Worm (Caenorhabditis elegans) whole organism, L1 larva: ENCODE results near the gene cra-1.

Experiments
- C04F5.9 ChIP-seq: sonication (generic microtip); optimal IDR thresholded peaks from 2 replicates; lab custom pipeline; 2016; ENCODE audit warnings: missing genetic modification characterization, missing compliant biosample characterization
- C16A3.4 ChIP-seq: fragments of 150-350 bp; optimal IDR thresholded peaks from 2 replicates; lab custom pipeline; 2014; ENCODE audit warnings: missing biosample characterization, missing genetic modification characterization
- C34B4.2 ChIP-seq: sonication (generic microtip); optimal IDR thresholded peaks from 2 replicates; lab custom pipeline; 2017; ENCODE audit warnings: mild to moderate bottlenecking, missing genetic modification characterization, missing compliant biosample characterization
- F16B12.6 ChIP-seq: fragments of 150-350 bp; optimal IDR thresholded peaks from 2 replicates; lab custom pipeline; 2014; ENCODE audit warnings: missing biosample characterization, missing genetic modification characterization
- Y116A8C.19 ChIP-seq: sonication (generic microtip); optimal IDR thresholded peaks from 2 replicates; lab custom pipeline; 2016; ENCODE audit warnings: missing compliant biosample characterization, missing genetic modification characterization, borderline replicate concordance
- aha-1 ChIP-seq: fragments of 150-350 bp; optimal IDR thresholded peaks from 2 replicates; lab custom pipeline; 2014; ENCODE audit warnings: missing biosample characterization, missing genetic modification characterization
- alr-1 ChIP-seq: fragments of 200-800 bp; sonication (Bioruptor generic); optimal IDR thresholded peaks from 2 replicates; lab custom pipeline; 2018; ENCODE audit warnings: borderline replicate concordance, mild to moderate bottlenecking, missing genetic modification characterization, missing compliant biosample characterization
- aly-2 ChIP-seq: fragments of 150-350 bp; optimal IDR thresholded peaks from 2 replicates; lab custom pipeline; 2014; ENCODE audit warnings: missing biosample characterization, missing genetic modification characterization
- ama-1 ChIP-seq: fragments of 150-350 bp; optimal IDR thresholded peaks from 2 replicates; lab custom pipeline; 2014
- blmp-1 ChIP-seq: fragments of 150-350 bp; optimal IDR thresholded peaks from 2 replicates; lab custom pipeline; 2014; ENCODE audit warnings: missing biosample characterization, missing genetic modification characterization
- ceh-8 ChIP-seq: fragments of 200-800 bp; sonication (Bioruptor generic); optimal IDR thresholded peaks from 2 replicates; lab custom pipeline; 2018; ENCODE audit warnings: mild to moderate bottlenecking, missing genetic modification characterization, moderate library complexity, missing compliant biosample characterization
- ceh-88 ChIP-seq: fragments of 200-800 bp; sonication (Bioruptor generic); IDR thresholded peaks from 2 replicates; pipeline ENCODE4 v1.3.6; 2022; ENCODE audit warnings: missing genetic modification characterization, missing compliant biosample characterization
- ceh-90 ChIP-seq: sonication (generic microtip); optimal IDR thresholded peaks from 2 replicates; lab custom pipeline; 2016; ENCODE audit warnings: missing genetic modification characterization, missing compliant biosample characterization
- dpl-1 ChIP-seq, 3 experiments: fragments of 150-350 bp in 2 of 3; sonication (generic microtip) in 1 of 3; optimal IDR thresholded peaks; 2 replicates each; lab custom pipeline; 2014 to 2017; ENCODE audit warnings: missing biosample characterization in 3 of 3, missing genetic modification characterization in 3 of 3, missing genetic modification reagents in 3 of 3
- dsc-1 ChIP-seq: sonication (generic microtip); optimal IDR thresholded peaks from 2 replicates; lab custom pipeline; 2016; ENCODE audit warnings: mild to moderate bottlenecking, missing genetic modification characterization, missing compliant biosample characterization
- egl-13 ChIP-seq: sonication (generic microtip); optimal IDR thresholded peaks from 2 replicates; lab custom pipeline; 2016; ENCODE audit warnings: missing genotype, missing genetic modification reagents, missing genetic modification characterization, missing compliant biosample characterization
- egl-27 ChIP-seq, 2 experiments: fragments of 150-350 bp in 1 of 2; sonication (generic microtip); optimal IDR thresholded peaks; 3 replicates each; lab custom pipeline; 2017 to 2018; ENCODE audit warnings: missing biosample characterization in 2 of 2, missing genetic modification characterization in 2 of 2, missing genetic modification reagents in 2 of 2
- elt-3 ChIP-seq, 6 experiments: fragments of 150-350 bp in 1 of 6; sonication (generic microtip); optimal IDR thresholded peaks; 2 replicates each; lab custom pipeline; 2017 to 2018; ENCODE audit warnings: missing biosample characterization in 6 of 6, missing genetic modification characterization in 6 of 6, inconsistent platforms in 1 of 6
- fkh-10 ChIP-seq: sonication (generic microtip); optimal IDR thresholded peaks from 2 replicates; lab custom pipeline; 2017; ENCODE audit warnings: missing biosample characterization, missing genetic modification reagents, missing genetic modification characterization
- fos-1 ChIP-seq: fragments of 150-350 bp; optimal IDR thresholded peaks from 2 replicates; lab custom pipeline; 2014; ENCODE audit warnings: missing biosample characterization, missing genetic modification characterization
- grh-1 ChIP-seq: fragments of 200-800 bp; sonication (Bioruptor generic); IDR thresholded peaks from 2 replicates; pipeline ENCODE4 v1.3.6; 2022; ENCODE audit warnings: missing genetic modification reagents, missing genetic modification characterization, missing compliant biosample characterization
- hlh-17 ChIP-seq: fragments of 200-800 bp; sonication (Bioruptor generic); optimal IDR thresholded peaks from 2 replicates; lab custom pipeline; 2018; ENCODE audit warnings: missing genetic modification characterization, mild to moderate bottlenecking, missing compliant biosample characterization, moderate library complexity, borderline replicate concordance
- hpl-2 ChIP-seq: fragments of 150-350 bp; optimal IDR thresholded peaks from 2 replicates; lab custom pipeline; 2014; ENCODE audit warnings: missing biosample characterization, missing genetic modification reagents, missing genetic modification characterization
- jun-1 ChIP-seq: fragments of 150-350 bp; optimal IDR thresholded peaks from 2 replicates; lab custom pipeline; 2014; ENCODE audit warnings: missing biosample characterization, missing genetic modification reagents, missing genetic modification characterization
- lin-13 ChIP-seq: fragments of 150-350 bp; optimal IDR thresholded peaks from 2 replicates; lab custom pipeline; 2014; ENCODE audit warnings: missing biosample characterization, missing genetic modification reagents, missing genetic modification characterization
- lin-14 ChIP-seq: fragments of 200-800 bp; sonication (Bioruptor generic); optimal IDR thresholded peaks from 2 replicates; lab custom pipeline; 2018; ENCODE audit warnings: mild to moderate bottlenecking, missing genetic modification characterization, moderate library complexity, missing compliant biosample characterization
- lir-3 ChIP-seq: sonication (generic microtip); optimal IDR thresholded peaks from 2 replicates; lab custom pipeline; 2016; ENCODE audit warnings: mild to moderate bottlenecking, missing genetic modification characterization, moderate library complexity, missing compliant biosample characterization; ENCODE audit not compliant: poor library complexity
- mef-2 ChIP-seq: fragments of 150-350 bp; optimal IDR thresholded peaks from 2 replicates; lab custom pipeline; 2014; ENCODE audit warnings: missing biosample characterization, missing genetic modification characterization
- mep-1 ChIP-seq: fragments of 150-350 bp; optimal IDR thresholded peaks from 2 replicates; lab custom pipeline; 2014; ENCODE audit warnings: missing biosample characterization, missing genetic modification characterization
- nhr-11 ChIP-seq: fragments of 150-350 bp; optimal IDR thresholded peaks from 2 replicates; lab custom pipeline; 2014; ENCODE audit warnings: missing biosample characterization, missing genetic modification characterization
- nhr-12 ChIP-seq: sonication (generic microtip); optimal IDR thresholded peaks from 2 replicates; lab custom pipeline; 2017; ENCODE audit warnings: missing biosample characterization, missing genetic modification characterization
- nhr-77 ChIP-seq: fragments of 150-350 bp; optimal IDR thresholded peaks from 2 replicates; lab custom pipeline; 2014; ENCODE audit warnings: missing biosample characterization, missing genetic modification characterization
- nhr-84 ChIP-seq: sonication (generic microtip); optimal IDR thresholded peaks from 2 replicates; lab custom pipeline; 2017; ENCODE audit warnings: missing biosample characterization, missing genetic modification characterization
- nhr-90 ChIP-seq: sonication (generic microtip); optimal IDR thresholded peaks from 2 replicates; lab custom pipeline; 2016; ENCODE audit warnings: mild to moderate bottlenecking, missing genetic modification characterization, missing compliant biosample characterization; ENCODE audit not compliant: poor library complexity
- pag-3 ChIP-seq: sonication (generic microtip); optimal IDR thresholded peaks from 2 replicates; lab custom pipeline; 2017; ENCODE audit warnings: missing genetic modification characterization, mild to moderate bottlenecking, missing compliant biosample characterization, antibody characterized with exemption, borderline replicate concordance; ENCODE audit not compliant: insufficient read depth
- rnt-1 ChIP-seq: sonication (generic microtip); optimal IDR thresholded peaks from 2 replicates; lab custom pipeline; 2016; ENCODE audit warnings: mild to moderate bottlenecking, missing genetic modification characterization, moderate library complexity, missing compliant biosample characterization
- skn-1 ChIP-seq: fragments of 150-350 bp; optimal IDR thresholded peaks from 2 replicates; lab custom pipeline; 2014; ENCODE audit warnings: missing biosample characterization, missing genetic modification characterization
- snpc-4 ChIP-seq: fragments of 150-350 bp; optimal IDR thresholded peaks from 2 replicates; lab custom pipeline; 2014; ENCODE audit warnings: missing biosample characterization, missing genetic modification characterization
- snu-23 ChIP-seq: sonication (generic microtip); optimal IDR thresholded peaks from 2 replicates; lab custom pipeline; 2016; ENCODE audit warnings: missing genetic modification characterization, missing compliant biosample characterization
- sox-4 ChIP-seq: sonication (generic microtip); optimal IDR thresholded peaks from 2 replicates; lab custom pipeline; 2016; ENCODE audit warnings: missing genetic modification characterization, missing compliant biosample characterization
- sptf-1 ChIP-seq: fragments of 150-350 bp; optimal IDR thresholded peaks from 2 replicates; lab custom pipeline; 2014; ENCODE audit warnings: missing biosample characterization, missing genetic modification characterization
- swsn-7 ChIP-seq: sonication (generic microtip); optimal IDR thresholded peaks from 2 replicates; lab custom pipeline; 2016; ENCODE audit warnings: missing genetic modification characterization, missing compliant biosample characterization
- tbx-2 ChIP-seq: sonication (generic microtip); optimal IDR thresholded peaks from 2 replicates; lab custom pipeline; 2016; ENCODE audit warnings: missing genetic modification characterization, missing compliant biosample characterization
- tlp-1 ChIP-seq: fragments of 150-350 bp; optimal IDR thresholded peaks from 2 replicates; lab custom pipeline; 2014; ENCODE audit warnings: missing biosample characterization, missing genetic modification characterization
- unc-30 ChIP-seq: sonication (generic microtip); optimal IDR thresholded peaks from 2 replicates; lab custom pipeline; 2017; ENCODE audit warnings: missing biosample characterization, missing genetic modification characterization
- unc-62 ChIP-seq: fragments of 150-350 bp; optimal IDR thresholded peaks from 2 replicates; lab custom pipeline; 2014; ENCODE audit warnings: missing biosample characterization, missing genetic modification reagents, missing genetic modification characterization
- unc-86 ChIP-seq: sonication (generic microtip); optimal IDR thresholded peaks from 2 replicates; lab custom pipeline; 2016; ENCODE audit warnings: missing genetic modification characterization, missing compliant biosample characterization
- unc-98 ChIP-seq: fragments of 200-800 bp; sonication (Bioruptor generic); IDR thresholded peaks from 2 replicates; pipeline ENCODE4 v1.3.6; 2022; ENCODE audit warnings: missing genetic modification characterization, missing compliant biosample characterization
- vab-15 ChIP-seq: sonication (generic microtip); optimal IDR thresholded peaks from 2 replicates; lab custom pipeline; 2017; ENCODE audit warnings: missing genotype, mild to moderate bottlenecking, missing genetic modification characterization, missing compliant biosample characterization
- xbp-1 ChIP-seq: sonication (generic microtip); optimal IDR thresholded peaks from 2 replicates; lab custom pipeline; 2016; ENCODE audit warnings: missing genetic modification characterization, missing compliant biosample characterization
- ztf-11 ChIP-seq, 2 experiments: sonication (generic microtip); optimal IDR thresholded peaks; 2 replicates each; lab custom pipeline; 2016 to 2017; ENCODE audit warnings: missing genetic modification characterization in 2 of 2, missing biosample characterization in 1 of 2, missing compliant biosample characterization in 1 of 2
- ztf-4 ChIP-seq: fragments of 150-350 bp; optimal IDR thresholded peaks from 2 replicates; lab custom pipeline; 2014; ENCODE audit warnings: missing biosample characterization, missing genetic modification characterization

Gene cra-1

ce11 chrIII:6859482-6859881, 9.8 kb downstream of the cra-1 start, which contains the start of gene clec-158:
Gene clec-158 (minus strand): TSS chrIII:6859582.
- TF ChIP-seq grh-1 (no peak), blmp-1 (tag; lab: Kevin White, UChicago) (no peak), nhr-84 (tag; lab: Kevin White, UChicago) (no peak), fos-1 (tag; lab: Kevin White, UChicago) (no peak), egl-13 (no peak), ceh-90 (tag; lab: Kevin White, UChicago) (no peak), sox-4 (no peak), swsn-7 (no peak), unc-86 (tag; lab: Kevin White, UChicago) (no peak), rnt-1 (no peak), sptf-1 (tag; lab: Kevin White, UChicago) (no peak), ceh-8 (no peak), C16A3.4 (tag; lab: Kevin White, UChicago) (no peak)

DNA sequence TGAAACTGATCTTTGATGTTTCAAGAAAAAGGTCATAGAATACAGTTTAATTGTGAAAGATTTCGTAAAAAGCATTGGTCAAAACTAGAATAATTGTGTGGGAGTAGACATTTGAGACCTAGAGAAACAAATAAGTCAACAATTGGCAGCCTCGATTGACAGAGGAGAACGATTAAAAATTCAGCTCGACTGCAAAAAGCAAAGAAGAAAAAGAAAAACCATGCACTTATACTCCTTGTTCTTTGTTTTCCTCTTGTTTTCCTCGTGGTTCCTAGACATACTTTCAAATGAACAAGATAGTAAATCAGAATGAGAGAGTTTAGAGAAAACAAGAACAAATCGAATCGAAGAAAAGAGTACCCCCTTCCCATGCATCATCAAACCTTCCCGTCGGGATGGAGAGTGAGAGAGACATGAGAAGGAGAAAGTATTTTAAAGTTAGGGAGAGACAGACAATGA, 11.8 kb downstream of the cra-1 start:
- TF ChIP-seq unc-30: no peak
- TF ChIP-seq xbp-1: peak; percentile 29
- TF ChIP-seq alr-1 (tag; lab: Kevin White, UChicago): no peak
- peak; percentile 92 for TF ChIP-seq blmp-1 (tag; lab: Kevin White, UChicago)
- TF ChIP-seq lir-3: peak; percentile 11
- no peak for TF ChIP-seq nhr-11 (tag; lab: Kevin White, UChicago)
- TF ChIP-seq ceh-88 (GFP tag; lab: Robert Waterston, UW): no peak
- TF ChIP-seq mep-1 (tag; lab: Kevin White, UChicago): peak; percentile 76
- no peak for TF ChIP-seq C04F5.9 (tag; lab: Kevin White, UChicago)
- no peak for TF ChIP-seq fkh-10 (GFP tag; lab: Kevin White, UChicago)
- TF ChIP-seq unc-98 (GFP tag; lab: Robert Waterston, UW): no peak
- TF ChIP-seq aha-1 (tag; lab: Kevin White, UChicago): no peak
- TF ChIP-seq aly-2: no peak
- TF ChIP-seq ztf-11 (tag; optimal IDR thresholded peaks at IDR 0.05; lab: Kevin White, UChicago): no peak
- peak in 2 of 6 experiments; percentile 1 to 51 for TF ChIP-seq elt-3 (tag; optimal IDR thresholded peaks at IDR 0.05; lab: Kevin White, UChicago)
- peak; percentile 39 for TF ChIP-seq rnt-1
- no peak for TF ChIP-seq egl-13
- no peak for TF ChIP-seq lin-13 (GFP tag; lab: Kevin White, UChicago)
- no peak for TF ChIP-seq nhr-12 (tag; lab: Kevin White, UChicago)
- no peak for TF ChIP-seq F16B12.6 (tag; lab: Kevin White, UChicago)
- TF ChIP-seq snpc-4: no peak
- TF ChIP-seq nhr-84 (tag; lab: Kevin White, UChicago): no peak
- no peak for TF ChIP-seq unc-62 (GFP tag; lab: Kevin White, UChicago)
- no peak for TF ChIP-seq ceh-90 (tag; lab: Kevin White, UChicago)
- no peak for TF ChIP-seq vab-15
- TF ChIP-seq lin-14 (GFP tag; lab: Kevin White, UChicago): peak; percentile 83
- TF ChIP-seq nhr-90 (tag; lab: Kevin White, UChicago): peak; percentile 34
- no peak for TF ChIP-seq dsc-1 (tag; lab: Kevin White, UChicago)
- TF ChIP-seq snu-23 (GFP tag; lab: Kevin White, UChicago): peak; percentile 78
- no peak for TF ChIP-seq skn-1 (tag; lab: Kevin White, UChicago)
- TF ChIP-seq C34B4.2: no peak
- TF ChIP-seq hlh-17 (GFP tag; lab: Kevin White, UChicago): no peak
- TF ChIP-seq egl-27 (tag; optimal IDR thresholded peaks at IDR 0.05; lab: Kevin White, UChicago): no peak
- no peak for TF ChIP-seq tlp-1
- TF ChIP-seq C16A3.4 (tag; lab: Kevin White, UChicago): peak; percentile 42
- peak; percentile 36 to 45 (median 40) for TF ChIP-seq dpl-1 (GFP tag; optimal IDR thresholded peaks at IDR 0.05; lab: Kevin White, UChicago)
- no peak for TF ChIP-seq pag-3 (tag; lab: Kevin White, UChicago)
- no peak for TF ChIP-seq Y116A8C.19 (tag; lab: Kevin White, UChicago)
- TF ChIP-seq tbx-2 (tag; lab: Kevin White, UChicago): peak; percentile 40
- no peak for TF ChIP-seq jun-1 (tag; lab: Kevin White, UChicago)
- no peak for TF ChIP-seq ztf-4 (tag; lab: Kevin White, UChicago)
- TF ChIP-seq nhr-77 (tag; lab: Kevin White, UChicago): no peak
- no peak for TF ChIP-seq hpl-2 (GFP tag; lab: Kevin White, UChicago)
- TF ChIP-seq ama-1: no peak
- no peak for TF ChIP-seq mef-2 (tag; lab: Kevin White, UChicago)
